Fruit fly (Drosophila melanogaster): ENCODE measurements around the gene CG43115.

dm6 chrX:6030593-6030992 is 35.6 kb downstream of the CG43115 start:
- TF ChIP-seq net (GFP tag; optimal IDR thresholded peaks at IDR 0.05) (no peak), spab (GFP tag; optimal IDR thresholded peaks at IDR 0.05) (no peak), CG11762 (GFP tag; optimal IDR thresholded peaks at IDR 0.05; ENCODE audit: insufficient read depth) (no peak), CG32006 (GFP tag; optimal IDR thresholded peaks at IDR 0.05) (no peak), CG3919 (GFP tag; optimal IDR thresholded peaks at IDR 0.05) (no peak), CG4318 (GFP tag; optimal IDR thresholded peaks at IDR 0.05) (no peak)
